Fruit fly (Drosophila melanogaster) whole organism, embryonic: ENCODE results near the gene tex.

Source experiments
- Awh ChIP-seq: fragments of 200-800 bp; sonication (Bioruptor generic); IDR thresholded peaks from 2 replicates; pipeline ENCODE4, ENCODE4 v1.3.6; 2022; ENCODE audit warnings: missing biosample characterization, missing genetic modification characterization
- B-H1 ChIP-seq: fragments of 200-800 bp; sonication (Bioruptor generic); IDR thresholded peaks from 3 replicates; pipeline ENCODE4 v1.3.6; 2022; ENCODE audit warnings: missing biosample characterization, missing genetic modification characterization
- B-H2 ChIP-seq: fragments of 200-800 bp; sonication (Bioruptor generic); optimal IDR thresholded peaks from 2 replicates; lab custom pipeline; 2018; ENCODE audit warnings: missing biosample characterization, mild to moderate bottlenecking, missing genetic modification characterization
- CG11247 ChIP-seq: fragments of 200-800 bp; sonication (Bioruptor generic); IDR thresholded peaks from 2 replicates; pipeline ENCODE4 v1.3.6; 2022; ENCODE audit warnings: missing biosample characterization, missing genetic modification characterization
- CG12104 ChIP-seq: fragments of 200-800 bp; sonication (Bioruptor generic); optimal IDR thresholded peaks from 3 replicates; lab custom pipeline; 2016; ENCODE audit warnings: missing biosample characterization, missing genetic modification characterization
- CG12236 ChIP-seq: fragments of 200-800 bp; sonication (Bioruptor generic); optimal IDR thresholded peaks from 2 replicates; lab custom pipeline; 2016; ENCODE audit warnings: missing biosample characterization, missing genetic modification characterization
- CG13123 ChIP-seq: fragments of 200-800 bp; sonication (Bioruptor generic); optimal IDR thresholded peaks from 2 replicates; lab custom pipeline; 2016; ENCODE audit warnings: missing biosample characterization, missing genetic modification characterization
- CG13287 ChIP-seq: fragments of 200-800 bp; sonication (Bioruptor generic); IDR thresholded peaks from 2 replicates; pipeline ENCODE4 v1.3.6; 2022; ENCODE audit warnings: missing biosample characterization, missing genetic modification characterization; ENCODE audit not compliant: partially characterized antibody
- CG15479 ChIP-seq: fragments of 200-800 bp; sonication (Bioruptor generic); optimal IDR thresholded peaks from 3 replicates; lab custom pipeline; 2019; ENCODE audit warnings: missing biosample characterization, mild to moderate bottlenecking, missing genetic modification characterization, moderate library complexity
- CG1602 ChIP-seq: fragments of 200-800 bp; sonication (Bioruptor generic); optimal IDR thresholded peaks from 3 replicates; lab custom pipeline; 2016; ENCODE audit warnings: missing biosample characterization, missing genetic modification characterization
- CG18476 ChIP-seq: fragments of 200-800 bp; sonication (Bioruptor generic); optimal IDR thresholded peaks from 2 replicates; lab custom pipeline; 2016; ENCODE audit warnings: missing biosample characterization, mild to moderate bottlenecking, missing genetic modification characterization
- CG18599 ChIP-seq: fragments of 200-800 bp; sonication (Bioruptor generic); optimal IDR thresholded peaks from 3 replicates; lab custom pipeline; 2017; ENCODE audit warnings: missing biosample characterization, missing genetic modification characterization, mild to moderate bottlenecking, moderate library complexity, missing genetic modification reagents
- CG2120 ChIP-seq: fragments of 200-800 bp; sonication (Bioruptor generic); optimal IDR thresholded peaks from 3 replicates; lab custom pipeline; 2016; ENCODE audit warnings: missing biosample characterization, missing genetic modification characterization
- CG2712 ChIP-seq: fragments of 200-800 bp; optimal IDR thresholded peaks from 3 replicates; lab custom pipeline; 2019; ENCODE audit warnings: missing biosample characterization, mild to moderate bottlenecking, missing genetic modification characterization, moderate library complexity
- CG31365 ChIP-seq: fragments of 200-800 bp; sonication (Bioruptor generic); optimal IDR thresholded peaks from 2 replicates; lab custom pipeline; 2018; ENCODE audit warnings: missing biosample characterization, mild to moderate bottlenecking, missing genetic modification characterization
- CG3281 ChIP-seq: fragments of 200-800 bp; sonication (Bioruptor generic); optimal IDR thresholded peaks from 3 replicates; lab custom pipeline; 2017; ENCODE audit warnings: missing biosample characterization, mild to moderate bottlenecking, missing genetic modification characterization
- CG4820 ChIP-seq: fragments of 200-800 bp; sonication (Bioruptor generic); optimal IDR thresholded peaks from 3 replicates; lab custom pipeline; 2016; ENCODE audit warnings: missing biosample characterization, missing genetic modification characterization
- CG6791 ChIP-seq: fragments of 200-800 bp; sonication (Bioruptor generic); IDR thresholded peaks from 3 replicates; pipeline ENCODE4 v1.3.6; 2022; ENCODE audit warnings: missing biosample characterization, missing genetic modification characterization; ENCODE audit not compliant: partially characterized antibody
- CG9437 ChIP-seq: fragments of 200-800 bp; sonication (Bioruptor generic); optimal IDR thresholded peaks from 2 replicates; lab custom pipeline; 2018; ENCODE audit warnings: missing biosample characterization, mild to moderate bottlenecking, missing genetic modification characterization
- E2f2 ChIP-seq: fragments of 200-800 bp; sonication (Bioruptor generic); IDR thresholded peaks from 2 replicates; pipeline ENCODE4 v1.3.6; 2022; ENCODE audit warnings: missing biosample characterization, missing genetic modification characterization
- Fer3 ChIP-seq: fragments of 200-800 bp; sonication (Bioruptor generic); optimal IDR thresholded peaks from 2 replicates; lab custom pipeline; 2018; ENCODE audit warnings: missing biosample characterization, mild to moderate bottlenecking, missing genetic modification characterization, moderate library complexity
- Gsc ChIP-seq: fragments of 200-800 bp; sonication (Bioruptor generic); IDR thresholded peaks from 2 replicates; pipeline ENCODE4 v1.3.6; 2022; ENCODE audit warnings: missing biosample characterization, missing genetic modification characterization
- Gug ChIP-seq: fragments of 200-800 bp; sonication (Bioruptor generic); IDR thresholded peaks from 4 replicates; pipeline ENCODE4 v1.3.6; 2022; ENCODE audit warnings: missing biosample characterization, missing genetic modification characterization
- H2.0 ChIP-seq: fragments of 200-800 bp; sonication (Bioruptor generic); IDR thresholded peaks from 2 replicates; pipeline ENCODE4 v1.3.6; 2022; ENCODE audit warnings: missing biosample characterization, missing genetic modification characterization
- HLH4C ChIP-seq: fragments of 200-800 bp; sonication (Bioruptor generic); IDR thresholded peaks from 3 replicates; pipeline ENCODE4 v1.3.6; 2022; ENCODE audit warnings: missing biosample characterization, missing genetic modification characterization; ENCODE audit not compliant: partially characterized antibody
- Hmr ChIP-seq: fragments of 200-800 bp; sonication (Bioruptor generic); optimal IDR thresholded peaks from 3 replicates; lab custom pipeline; 2017; ENCODE audit warnings: mild to moderate bottlenecking, missing biosample characterization, missing genetic modification reagents, missing genetic modification characterization
- Hr3 ChIP-seq: fragments of 200-800 bp; sonication (Bioruptor generic); optimal IDR thresholded peaks from 3 replicates; lab custom pipeline; 2016; ENCODE audit warnings: missing biosample characterization, missing genetic modification characterization
- Myb ChIP-seq: fragments of 200-800 bp; sonication (Bioruptor generic); optimal IDR thresholded peaks from 2 replicates; lab custom pipeline; 2016; ENCODE audit warnings: missing biosample characterization, missing genetic modification characterization
- NC2α ChIP-seq: fragments of 200-800 bp; sonication (Bioruptor generic); optimal IDR thresholded peaks from 2 replicates; lab custom pipeline; 2016; ENCODE audit warnings: missing biosample characterization, missing genetic modification characterization
- Neu2 ChIP-seq: fragments of 200-800 bp; sonication (Bioruptor generic); optimal IDR thresholded peaks from 3 replicates; lab custom pipeline; 2016; ENCODE audit warnings: missing biosample characterization, missing genetic modification characterization, borderline replicate concordance
- NfI ChIP-seq: fragments of 200-800 bp; sonication (Bioruptor generic); optimal IDR thresholded peaks from 3 replicates; lab custom pipeline; 2018; ENCODE audit warnings: missing biosample characterization, mild to moderate bottlenecking, missing genetic modification characterization, moderate library complexity
- ap ChIP-seq: fragments of 200-800 bp; sonication (Bioruptor generic); IDR thresholded peaks from 2 replicates; pipeline ENCODE4 v1.3.6; 2022; ENCODE audit warnings: missing biosample characterization, missing genetic modification characterization
- az2 ChIP-seq: fragments of 200-800 bp; sonication (Bioruptor generic); optimal IDR thresholded peaks from 3 replicates; lab custom pipeline; 2016; ENCODE audit warnings: missing biosample characterization, missing genetic modification characterization
- btn ChIP-seq: fragments of 200-800 bp; sonication (Bioruptor generic); optimal IDR thresholded peaks from 2 replicates; lab custom pipeline; 2016; ENCODE audit warnings: missing biosample characterization, missing genetic modification characterization
- chif ChIP-seq, 2 experiments: fragments of 200-800 bp; sonication (Bioruptor generic); optimal IDR thresholded peaks; 3 replicates each; lab custom pipeline; 2016; ENCODE audit warnings: missing biosample characterization in 2 of 2, missing genetic modification characterization in 2 of 2
- ci ChIP-seq: fragments of 200-800 bp; sonication (Bioruptor generic); IDR thresholded peaks from 3 replicates; pipeline ENCODE4 v1.3.6; 2022; ENCODE audit warnings: missing biosample characterization, missing genetic modification characterization
- dmrt11E ChIP-seq: fragments of 200-800 bp; sonication (Bioruptor generic); optimal IDR thresholded peaks from 3 replicates; lab custom pipeline; 2018; ENCODE audit warnings: missing biosample characterization, mild to moderate bottlenecking, missing genetic modification characterization, moderate library complexity
- fd64A ChIP-seq: fragments of 200-800 bp; sonication (Bioruptor generic); optimal IDR thresholded peaks from 3 replicates; lab custom pipeline; 2018; ENCODE audit warnings: missing biosample characterization, mild to moderate bottlenecking, missing genetic modification characterization
- gro ChIP-seq: fragments of 200-800 bp; sonication (Bioruptor generic); optimal IDR thresholded peaks from 2 replicates; lab custom pipeline; 2016; ENCODE audit warnings: missing biosample characterization, missing genetic modification characterization
- gsb ChIP-seq: fragments of 200-800 bp; sonication (Bioruptor generic); IDR thresholded peaks from 2 replicates; pipeline ENCODE4 v1.3.6; 2022; ENCODE audit warnings: missing biosample characterization, missing genetic modification characterization
- jumu ChIP-seq: fragments of 200-800 bp; sonication (Bioruptor generic); optimal IDR thresholded peaks from 3 replicates; lab custom pipeline; 2016; ENCODE audit warnings: missing biosample characterization, missing genetic modification characterization
- maf-S ChIP-seq: fragments of 200-800 bp; sonication (Bioruptor generic); optimal IDR thresholded peaks from 2 replicates; lab custom pipeline; 2016; ENCODE audit warnings: missing biosample characterization, missing genetic modification characterization
- mam ChIP-seq: fragments of 200-800 bp; sonication (Bioruptor generic); optimal IDR thresholded peaks from 3 replicates; lab custom pipeline; 2016; ENCODE audit warnings: missing biosample characterization, missing genetic modification characterization
- odd ChIP-seq: fragments of 200-800 bp; sonication (Bioruptor generic); optimal IDR thresholded peaks from 2 replicates; lab custom pipeline; 2017; ENCODE audit warnings: missing biosample characterization, mild to moderate bottlenecking, missing genetic modification characterization
- onecut ChIP-seq: fragments of 200-800 bp; sonication (Bioruptor generic); IDR thresholded peaks from 2 replicates; pipeline ENCODE4 v1.3.6; 2022; ENCODE audit warnings: missing biosample characterization, missing genetic modification characterization
- psq ChIP-seq: fragments of 200-800 bp; sonication (Bioruptor generic); optimal IDR thresholded peaks from 2 replicates; lab custom pipeline; 2017; ENCODE audit warnings: missing biosample characterization, missing genetic modification characterization
- rib ChIP-seq: fragments of 200-800 bp; sonication (Bioruptor generic); IDR thresholded peaks from 2 replicates; pipeline ENCODE4 v1.3.6; 2022; ENCODE audit warnings: missing biosample characterization, missing genetic modification characterization
- sqz ChIP-seq: fragments of 200-800 bp; sonication (Bioruptor generic); optimal IDR thresholded peaks from 3 replicates; lab custom pipeline; 2018; ENCODE audit warnings: missing biosample characterization, mild to moderate bottlenecking, missing genetic modification characterization
- tap ChIP-seq: fragments of 200-800 bp; optimal IDR thresholded peaks from 3 replicates; lab custom pipeline; 2019; ENCODE audit warnings: missing biosample characterization, mild to moderate bottlenecking, missing genetic modification characterization, moderate library complexity
- trem ChIP-seq: fragments of 200-800 bp; optimal IDR thresholded peaks from 3 replicates; lab custom pipeline; 2019; ENCODE audit warnings: missing biosample characterization, mild to moderate bottlenecking, missing genetic modification characterization, moderate library complexity
- tup ChIP-seq: fragments of 200-800 bp; sonication (Bioruptor generic); optimal IDR thresholded peaks from 2 replicates; lab custom pipeline; 2016; ENCODE audit warnings: missing biosample characterization, mild to moderate bottlenecking, missing genetic modification characterization, moderate library complexity
- wdn ChIP-seq: fragments of 200-800 bp; sonication (Bioruptor generic); IDR thresholded peaks from 2 replicates; pipeline ENCODE4 v1.3.6; 2022; ENCODE audit warnings: missing biosample characterization, missing genetic modification characterization
- yki ChIP-seq: fragments of >200 bp; optimal IDR thresholded peaks from 3 replicates; lab custom pipeline; 2018

tex gene

dm6 chr3R:8305110-8305509 lies 3.3 kb downstream of the tex start, which contains the start of gene Sgt1 (continued):
- TF ChIP-seq CG11247 (peak; percentile 35; the same call in 1 of the 2 replicates), Hr3 (peak; percentile 11), jumu (peak; percentile 63), CG2712 (tag; lab: Kevin White, UChicago) (peak; percentile 56), wdn (GFP tag; lab: Robert Waterston, UW) (no peak), dmrt11E (no peak), psq (GFP tag; lab: Kevin White, UChicago) (no peak), CG12236 (GFP tag; lab: Kevin White, UChicago) (no peak), onecut (GFP tag; lab: Robert Waterston, UW) (peak; percentile 42; the same call in 1 of the 2 replicates), B-H1 (GFP tag; lab: Robert Waterston, UW) (no peak), HLH4C (GFP tag; lab: Robert Waterston, UW) (peak; percentile 91), Fer3 (tag; lab: Kevin White, UChicago) (peak; percentile 17), gro (GFP tag; lab: Kevin White, UChicago) (peak; percentile 79), B-H2 (GFP tag; lab: Kevin White, UChicago) (peak; percentile 88), CG15479 (no peak), CG2120 (GFP tag; lab: Kevin White, UChicago) (peak; percentile 77), odd (GFP tag; lab: Kevin White, UChicago) (no peak), CG13287 (peak; percentile 85), az2 (GFP tag; lab: Kevin White, UChicago) (no peak), ap (GFP tag; lab: Robert Waterston, UW) (no peak), H2.0 (GFP tag; lab: Robert Waterston, UW) (no peak), yki (no peak), ci (GFP tag; lab: Robert Waterston, UW) (no peak), CG9437 (GFP tag; lab: Kevin White, UChicago) (no peak), tap (tag; lab: Kevin White, UChicago) (no peak), CG6791 (peak; percentile 86), CG18476 (no peak), CG4820 (GFP tag; lab: Kevin White, UChicago) (no peak), CG18599 (GFP tag; lab: Kevin White, UChicago) (no peak), mam (GFP tag; lab: Kevin White, UChicago) (peak; percentile 73), CG1602 (GFP tag; lab: Kevin White, UChicago) (no peak), chif (GFP tag; optimal IDR thresholded peaks at IDR 0.05; lab: Kevin White, UChicago) (peak; percentile 4 to 15), NC2α (no peak), trem (tag; lab: Kevin White, UChicago) (peak; percentile 93), CG12104 (GFP tag; lab: Kevin White, UChicago) (no peak), tup (GFP tag; lab: Kevin White, UChicago) (no peak), CG13123 (GFP tag; lab: Kevin White, UChicago) (no peak), NfI (GFP tag; lab: Kevin White, UChicago) (peak; percentile 61), btn (GFP tag; lab: Kevin White, UChicago) (no peak), CG31365 (no peak), rib (no peak), sqz (no peak), Awh (GFP tag; lab: Robert Waterston, UW) (no peak), fd64A (GFP tag; lab: Kevin White, UChicago) (no peak), maf-S (GFP tag; lab: Kevin White, UChicago) (peak; percentile 52), Myb (GFP tag; lab: Kevin White, UChicago) (peak; percentile 78), Hmr (GFP tag; lab: Kevin White, UChicago) (peak; percentile 77), Neu2 (GFP tag; lab: Kevin White, UChicago) (no peak), E2f2 (GFP tag; lab: Robert Waterston, UW) (peak; percentile 100), Gug (GFP tag; lab: Robert Waterston, UW) (no peak), gsb (GFP tag; lab: Robert Waterston, UW) (no peak), CG3281 (GFP tag; lab: Kevin White, UChicago) (no peak), Gsc (no peak)
